Fruit fly (Drosophila melanogaster): ENCODE measurements around the gene Prps.

Prps gene

DNA sequence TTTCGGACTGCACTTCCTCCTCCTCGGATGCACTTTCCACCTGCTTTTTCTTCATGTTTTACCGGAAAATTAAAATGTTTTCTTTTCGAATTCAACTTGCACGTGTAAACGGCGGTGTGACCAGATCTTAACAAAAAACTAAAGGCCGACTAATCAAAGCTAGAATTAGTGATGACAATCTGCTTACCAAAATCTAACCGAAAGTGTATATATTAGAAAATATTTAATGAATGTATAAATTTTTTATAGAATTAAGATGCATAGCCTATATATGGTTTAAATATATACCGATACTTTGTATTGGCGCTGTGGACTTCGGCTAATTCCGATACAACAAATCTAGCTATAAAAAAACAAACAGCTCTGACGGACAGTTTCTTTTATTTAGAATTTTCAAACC is 22.4 kb upstream of the Prps start, which contains the start of the genes CG18178 and CG14174 (continued):
- TF ChIP-seq ato (GFP tag; IDR thresholded peaks at IDR 0.05; ENCODE audit: partially characterized antibody) (no peak), CG34422 (GFP tag; IDR thresholded peaks at IDR 0.05) (peak; percentile 73), CG8089 (GFP tag; optimal IDR thresholded peaks at IDR 0.05) (no peak), zfh1 (GFP tag; IDR thresholded peaks at IDR 0.05) (peak; percentile 70), CG4820 (GFP tag; optimal IDR thresholded peaks at IDR 0.05) (peak; percentile 81), D (optimal IDR thresholded peaks at IDR 0.05) (no peak), D (GFP tag; optimal IDR thresholded peaks at IDR 0.05) (peak; percentile 16), tna (GFP tag; IDR thresholded peaks at IDR 0.05; ENCODE audit: partially characterized antibody) (no peak), ERR (GFP tag; optimal IDR thresholded peaks at IDR 0.05) (no peak), Hand (GFP tag; optimal IDR thresholded peaks at IDR 0.05) (peak; percentile 2), hbn (GFP tag; IDR thresholded peaks at IDR 0.05; ENCODE audit: partially characterized antibody) (peak; percentile 22; the same call in 1 of the 2 replicates), CG13624 (GFP tag; optimal IDR thresholded peaks at IDR 0.05) (no peak), HmgZ (tag; optimal IDR thresholded peaks at IDR 0.05) (peak; percentile 75), da (GFP tag; optimal IDR thresholded peaks at IDR 0.05) (no peak), Asciz (GFP tag; optimal IDR thresholded peaks at IDR 0.05) (no peak), Oli (tag; optimal IDR thresholded peaks at IDR 0.05) (peak; percentile 68), CG10321 (GFP tag; IDR thresholded peaks at IDR 0.05) (no peak), CG15514 (GFP tag; optimal IDR thresholded peaks at IDR 0.05) (peak; percentile 79), Poxn (GFP tag; IDR thresholded peaks at IDR 0.05) (no peak), bigmax (GFP tag; optimal IDR thresholded peaks at IDR 0.05) (no peak), Spps (tag; optimal IDR thresholded peaks at IDR 0.05) (peak; percentile 37), her (GFP tag; optimal IDR thresholded peaks at IDR 0.05) (no peak), CG6654 (GFP tag; optimal IDR thresholded peaks at IDR 0.05) (no peak), CG14050 (GFP tag; IDR thresholded peaks at IDR 0.05) (0 out of 3 replicates have a peak, but pooled peaks have one; percentile 37), kni (GFP tag; optimal IDR thresholded peaks at IDR 0.05) (no peak), Med (GFP tag) (peak; percentile 71), NC2α (GFP tag; optimal IDR thresholded peaks at IDR 0.05) (no peak), Chrac-16 (GFP tag; optimal IDR thresholded peaks at IDR 0.05) (peak; percentile 67), CG10565 (GFP tag; optimal IDR thresholded peaks at IDR 0.05) (no peak), pita (GFP tag; optimal IDR thresholded peaks at IDR 0.05) (no peak), Sin3A (optimal IDR thresholded peaks at IDR 0.05) (peak; percentile 5), lov (optimal IDR thresholded peaks at IDR 0.05) (no peak), lov (GFP tag; IDR thresholded peaks at IDR 0.05) (no peak), CG10147 (GFP tag; optimal IDR thresholded peaks at IDR 0.05) (peak; percentile 80), sug (tag; optimal IDR thresholded peaks at IDR 0.05) (peak; percentile 83), CG4282 (GFP tag; optimal IDR thresholded peaks at IDR 0.05) (no peak), CG7357 (GFP tag; IDR thresholded peaks at IDR 0.05) (no peak), dmrt99B (tag; optimal IDR thresholded peaks at IDR 0.05) (no peak), ssp (GFP tag; IDR thresholded peaks at IDR 0.05) (peak; percentile 45), GATAe (GFP tag; conservative IDR thresholded peaks at IDR 0.05) (0 out of 2 replicates have a peak, but pooled peaks have one; percentile 22), CG14710 (tag; optimal IDR thresholded peaks at IDR 0.05) (peak; percentile 86), crc (GFP tag; optimal IDR thresholded peaks at IDR 0.05) (no peak), CG17186 (GFP tag; optimal IDR thresholded peaks at IDR 0.05) (peak; percentile 40), CG12391 (tag; optimal IDR thresholded peaks at IDR 0.05) (peak; percentile 89), fu2 (GFP tag; optimal IDR thresholded peaks at IDR 0.05) (no peak), emc (GFP tag; optimal IDR thresholded peaks at IDR 0.05) (no peak), CG17912 (GFP tag; optimal IDR thresholded peaks at IDR 0.05) (no peak), CG2120 (GFP tag; optimal IDR thresholded peaks at IDR 0.05) (peak; percentile 67), Hr39 (optimal IDR thresholded peaks at IDR 0.05) (no peak), pho (GFP tag; optimal IDR thresholded peaks at IDR 0.05) (no peak), CG2199 (GFP tag; IDR thresholded peaks at IDR 0.05) (no peak), CG15479 (GFP tag; optimal IDR thresholded peaks at IDR 0.05) (no peak), CG6272 (GFP tag; IDR thresholded peaks at IDR 0.05) (peak; percentile 52; the same call in 1 of the 2 replicates)

Data from whole organism, embryonic.